Worm (Caenorhabditis elegans) whole organism, mixed stage, embryonic: ENCODE results near the gene srt-33.

Source experiments
- M03D4.4 ChIP-seq: sonication (generic microtip); optimal IDR thresholded peaks from 2 replicates; lab custom pipeline; 2017; ENCODE audit warnings: mild to moderate bottlenecking, missing genetic modification characterization, missing compliant biosample characterization
- bed-3 ChIP-seq: fragments of 200-800 bp; sonication (Bioruptor generic); optimal IDR thresholded peaks from 3 replicates; lab custom pipeline; 2018; ENCODE audit warnings: mild to moderate bottlenecking, missing genetic modification characterization, moderate library complexity, missing compliant biosample characterization
- blmp-1 ChIP-seq: fragments of 150-350 bp; optimal IDR thresholded peaks from 2 replicates; lab custom pipeline; 2014; ENCODE audit warnings: missing biosample characterization, missing genetic modification characterization
- ceh-39 ChIP-seq: fragments of 150-350 bp; optimal IDR thresholded peaks from 2 replicates; lab custom pipeline; 2014; ENCODE audit warnings: missing biosample characterization, missing genetic modification characterization
- ceh-43 ChIP-seq: fragments of 200-800 bp; sonication (Bioruptor generic); optimal IDR thresholded peaks from 2 replicates; lab custom pipeline; 2018; ENCODE audit warnings: mild to moderate bottlenecking, missing genetic modification characterization, moderate library complexity, missing compliant biosample characterization
- ceh-83 ChIP-seq: fragments of 200-800 bp; sonication (Bioruptor generic); optimal IDR thresholded peaks from 2 replicates; lab custom pipeline; 2018; ENCODE audit warnings: mild to moderate bottlenecking, missing genetic modification characterization, missing compliant biosample characterization
- cnd-1 ChIP-seq: fragments of 200-800 bp; sonication (Bioruptor generic); optimal IDR thresholded peaks from 2 replicates; lab custom pipeline; 2018; ENCODE audit warnings: mild to moderate bottlenecking, missing genetic modification characterization, missing compliant biosample characterization
- drap-1 ChIP-seq: fragments of 200-800 bp; sonication (Bioruptor generic); optimal IDR thresholded peaks from 3 replicates; lab custom pipeline; 2018; ENCODE audit warnings: mild to moderate bottlenecking, missing genetic modification characterization, missing compliant biosample characterization
- elt-1 ChIP-seq: sonication (generic microtip); optimal IDR thresholded peaks from 2 replicates; lab custom pipeline; 2017; ENCODE audit warnings: missing genetic modification characterization, mild to moderate bottlenecking, missing compliant biosample characterization, antibody characterized with exemption, moderate library complexity, borderline replicate concordance; ENCODE audit not compliant: insufficient read depth
- elt-3 ChIP-seq: fragments of 150-350 bp; optimal IDR thresholded peaks from 2 replicates; lab custom pipeline; 2014; ENCODE audit warnings: missing biosample characterization, missing genetic modification characterization
- flh-1 ChIP-seq: fragments of 200-800 bp; sonication (Bioruptor generic); optimal IDR thresholded peaks from 2 replicates; lab custom pipeline; 2018; ENCODE audit warnings: mild to moderate bottlenecking, missing genetic modification characterization, moderate library complexity, missing compliant biosample characterization
- ham-2 ChIP-seq: fragments of 200-800 bp; sonication (Bioruptor generic); optimal IDR thresholded peaks from 2 replicates; lab custom pipeline; 2018; ENCODE audit warnings: mild to moderate bottlenecking, missing genetic modification characterization, missing compliant biosample characterization
- hlh-1 ChIP-seq: fragments of 150-350 bp; optimal IDR thresholded peaks from 2 replicates; lab custom pipeline; 2014; ENCODE audit warnings: missing biosample characterization, missing genetic modification reagents, missing genetic modification characterization
- lin-32 ChIP-seq: fragments of 200-800 bp; sonication (Bioruptor generic); optimal IDR thresholded peaks from 2 replicates; lab custom pipeline; 2018; ENCODE audit warnings: mild to moderate bottlenecking, missing genetic modification characterization, missing compliant biosample characterization
- lsy-2 ChIP-seq: fragments of 150-350 bp; optimal IDR thresholded peaks from 2 replicates; lab custom pipeline; 2014; ENCODE audit warnings: missing biosample characterization, missing genetic modification characterization
- mab-5 ChIP-seq: fragments of 150-350 bp; optimal IDR thresholded peaks from 2 replicates; lab custom pipeline; 2014; ENCODE audit warnings: missing biosample characterization, missing genetic modification characterization
- mep-1 ChIP-seq: fragments of 150-350 bp; optimal IDR thresholded peaks from 2 replicates; lab custom pipeline; 2017; ENCODE audit warnings: missing biosample characterization, missing genetic modification reagents, missing genetic modification characterization, inconsistent platforms
- mls-2 ChIP-seq: sonication (generic microtip); optimal IDR thresholded peaks from 2 replicates; lab custom pipeline; 2016; ENCODE audit warnings: mild to moderate bottlenecking, missing genetic modification characterization, moderate library complexity, missing compliant biosample characterization
- nhr-12 ChIP-seq: fragments of 150-350 bp; optimal IDR thresholded peaks from 2 replicates; lab custom pipeline; 2014; ENCODE audit warnings: missing biosample characterization, missing genetic modification characterization
- nhr-2 ChIP-seq: fragments of 150-350 bp; optimal IDR thresholded peaks from 2 replicates; lab custom pipeline; 2014; ENCODE audit warnings: missing biosample characterization, missing genetic modification characterization
- nhr-237 ChIP-seq: fragments of 150-350 bp; optimal IDR thresholded peaks from 2 replicates; lab custom pipeline; 2014; ENCODE audit warnings: missing biosample characterization, missing genetic modification characterization
- nhr-76 ChIP-seq: sonication (generic microtip); optimal IDR thresholded peaks from 2 replicates; lab custom pipeline; 2017; ENCODE audit warnings: missing biosample characterization, missing genetic modification characterization
- pha-4 ChIP-seq: fragments of 150-350 bp; optimal IDR thresholded peaks from 2 replicates; lab custom pipeline; 2018; ENCODE audit warnings: missing biosample characterization, missing genetic modification reagents, missing genetic modification characterization
- snpc-4 ChIP-seq: fragments of 150-350 bp; optimal IDR thresholded peaks from 2 replicates; lab custom pipeline; 2014; ENCODE audit warnings: missing biosample characterization, missing genetic modification characterization
- sptf-1 ChIP-seq: sonication (generic microtip); optimal IDR thresholded peaks from 2 replicates; lab custom pipeline; 2017; ENCODE audit warnings: mild to moderate bottlenecking, missing genetic modification characterization, moderate library complexity, missing compliant biosample characterization
- tbx-8 ChIP-seq: fragments of 200-800 bp; sonication (Bioruptor generic); optimal IDR thresholded peaks from 2 replicates; lab custom pipeline; 2018; ENCODE audit warnings: mild to moderate bottlenecking, missing genetic modification characterization, moderate library complexity, missing compliant biosample characterization
- unc-120 ChIP-seq: sonication (generic microtip); optimal IDR thresholded peaks from 2 replicates; lab custom pipeline; 2017; ENCODE audit warnings: missing genetic modification characterization, missing compliant biosample characterization; ENCODE audit not compliant: poor library complexity, severe bottlenecking
- unc-39 ChIP-seq: fragments of 150-350 bp; optimal IDR thresholded peaks from 2 replicates; lab custom pipeline; 2014; ENCODE audit warnings: missing biosample characterization, missing genetic modification characterization
- unc-62 ChIP-seq: fragments of 150-350 bp; optimal IDR thresholded peaks from 2 replicates; lab custom pipeline; 2014; ENCODE audit warnings: missing biosample characterization, missing genetic modification reagents, missing genetic modification characterization
- zip-8 ChIP-seq: fragments of 150-350 bp; optimal IDR thresholded peaks from 2 replicates; lab custom pipeline; 2014; ENCODE audit warnings: missing biosample characterization, missing genetic modification characterization
- ztf-11 ChIP-seq: fragments of 150-350 bp; optimal IDR thresholded peaks from 2 replicates; lab custom pipeline; 2014; ENCODE audit warnings: missing biosample characterization, missing genetic modification characterization

The srt-33 gene

ce11 chrV:14296499-14296898 is 16.8 kb upstream of the srt-33 start, which contains the start of gene F14D7.3:
F14D7.3 (plus strand) TSS chrV:14296799.
- TF ChIP-seq ham-2 (GFP tag; lab: Kevin White, UChicago) (no peak), ztf-11 (no peak), unc-120 (tag; lab: Kevin White, UChicago) (no peak), unc-39 (tag; lab: Kevin White, UChicago) (no peak), zip-8 (tag; lab: Kevin White, UChicago) (no peak), blmp-1 (no peak), hlh-1 (no peak), nhr-2 (tag; lab: Kevin White, UChicago) (no peak), tbx-8 (GFP tag; lab: Kevin White, UChicago) (no peak), pha-4 (tag; lab: Kevin White, UChicago) (no peak), bed-3 (GFP tag; lab: Kevin White, UChicago) (no peak), mep-1 (tag; lab: Kevin White, UChicago) (no peak), cnd-1 (tag; lab: Kevin White, UChicago) (no peak), mls-2 (tag; lab: Kevin White, UChicago) (no peak), elt-3 (no peak), snpc-4 (tag; lab: Kevin White, UChicago) (no peak), drap-1 (GFP tag; lab: Kevin White, UChicago) (no peak), mab-5 (no peak), nhr-76 (tag; lab: Kevin White, UChicago) (no peak), ceh-43 (GFP tag; lab: Kevin White, UChicago) (no peak)

DNA sequence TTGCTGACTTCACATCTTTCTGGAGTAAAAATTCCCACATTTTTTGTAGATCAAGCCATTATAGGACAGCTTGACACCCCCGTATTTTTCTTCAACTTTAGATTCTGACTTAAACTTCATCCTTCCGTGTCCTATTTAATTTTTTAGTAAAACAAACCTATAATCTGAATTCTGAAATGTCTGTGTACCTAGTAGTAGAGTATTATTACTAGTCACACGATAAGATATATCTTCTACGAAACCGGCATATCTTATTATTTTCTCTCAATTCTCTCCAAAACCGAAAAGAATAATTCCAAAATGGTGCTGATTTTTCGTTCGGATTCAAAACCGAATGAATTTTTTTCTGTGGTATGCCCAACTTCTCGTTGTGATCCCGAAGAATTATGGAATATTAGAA is 14.7 kb upstream of the srt-33 start, which contains the start of gene F14D7.9:
Gene F14D7.9, plus strand, starts transcription at position 301 of the 400 bp plus-strand sequence.
- TF ChIP-seq lin-32 (GFP tag; lab: Kevin White, UChicago) (no peak), pha-4 (tag; lab: Kevin White, UChicago) (no peak), flh-1 (GFP tag; lab: Kevin White, UChicago) (no peak), mls-2 (tag; lab: Kevin White, UChicago) (no peak), cnd-1 (tag; lab: Kevin White, UChicago) (no peak), mab-5 (no peak), lsy-2 (tag; lab: Kevin White, UChicago) (no peak), drap-1 (GFP tag; lab: Kevin White, UChicago) (no peak)

DNA sequence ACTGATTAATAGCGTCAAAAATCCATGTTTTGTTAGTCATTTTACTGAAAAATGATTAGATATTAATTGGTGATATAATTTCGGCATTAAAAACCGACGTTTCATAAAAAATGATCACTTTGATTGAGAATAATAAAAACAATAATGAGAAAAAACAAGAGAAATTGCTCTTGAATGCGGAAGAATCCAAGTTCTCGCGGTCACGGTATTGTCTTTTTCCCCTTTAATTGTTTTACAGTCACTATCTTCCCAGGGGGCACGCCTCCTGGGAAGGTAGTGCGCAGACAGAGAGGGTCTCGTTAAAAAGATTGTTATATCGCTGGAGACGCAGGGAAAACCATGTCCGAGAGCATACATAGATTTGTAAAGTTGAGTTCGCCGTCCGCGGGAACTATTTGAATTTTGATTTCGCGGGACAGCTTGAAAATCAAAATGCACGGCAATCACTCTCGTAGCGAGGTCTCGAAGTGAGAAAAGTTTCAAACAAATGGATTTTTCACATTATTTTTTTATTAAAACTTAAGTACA is 14.1 kb upstream of the srt-33 start, which contains the start of gene F14D7.2:
Gene F14D7.2, minus strand, starts transcription at position 51 of the 528 bp plus-strand sequence.
- TF ChIP-seq ceh-83 (GFP tag; lab: Kevin White, UChicago) (no peak), unc-120 (tag; lab: Kevin White, UChicago) (no peak), nhr-76 (tag; lab: Kevin White, UChicago) (no peak), M03D4.4 (no peak), ceh-39 (no peak), elt-1 (tag; lab: Kevin White, UChicago) (no peak), nhr-237 (tag; lab: Kevin White, UChicago) (no peak), drap-1 (GFP tag; lab: Kevin White, UChicago) (no peak), zip-8 (tag; lab: Kevin White, UChicago) (no peak), unc-62 (GFP tag; lab: Kevin White, UChicago) (no peak), lsy-2 (tag; lab: Kevin White, UChicago) (no peak), nhr-2 (tag; lab: Kevin White, UChicago) (no peak), lin-32 (GFP tag; lab: Kevin White, UChicago) (no peak)

DNA sequence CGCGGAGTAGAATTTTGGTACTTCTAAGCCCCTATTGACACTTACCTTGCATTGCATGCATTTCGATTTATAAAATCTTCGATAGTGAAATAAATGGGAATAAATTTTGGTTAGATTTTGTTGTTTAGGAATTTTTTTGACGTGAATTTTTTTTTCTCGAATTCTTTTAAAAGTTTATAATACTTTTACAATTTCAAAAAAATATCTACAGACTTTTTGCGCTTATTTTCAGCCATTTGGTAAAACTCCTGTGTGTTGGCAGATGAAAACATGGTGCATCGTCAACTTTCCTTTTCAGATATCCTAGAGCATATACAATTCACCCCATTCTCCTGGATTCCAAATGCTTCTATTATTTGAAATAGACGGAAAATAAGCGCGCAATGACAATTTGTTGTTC is 11.0 kb upstream of the srt-33 start, which contains the start of gene F14D7.18:
Gene F14D7.18, minus strand, starts transcription at position 101 of the 400 bp plus-strand sequence.
- no peak for TF ChIP-seq ceh-43 (GFP tag; lab: Kevin White, UChicago)
- TF ChIP-seq nhr-12 (tag; lab: Kevin White, UChicago), result no peak
- no peak for TF ChIP-seq ceh-39
- TF ChIP-seq ztf-11, result no peak

ce11 chrV:14289363-14289762 is 9.7 kb upstream of the srt-33 start, which contains the start of gene F14D7.1:
F14D7.1 (minus strand) TSS chrV:14289463.
- TF ChIP-seq bed-3 (GFP tag; lab: Kevin White, UChicago), result no peak
- TF ChIP-seq flh-1 (GFP tag; lab: Kevin White, UChicago), result no peak
- no peak for TF ChIP-seq hlh-1
- no peak for TF ChIP-seq lin-32 (GFP tag; lab: Kevin White, UChicago)
- TF ChIP-seq nhr-2 (tag; lab: Kevin White, UChicago), result no peak
- TF ChIP-seq snpc-4 (tag; lab: Kevin White, UChicago), result no peak
- TF ChIP-seq M03D4.4, result no peak
- no peak for TF ChIP-seq elt-1 (tag; lab: Kevin White, UChicago)
- no peak for TF ChIP-seq sptf-1 (tag; lab: Kevin White, UChicago)
- no peak for TF ChIP-seq pha-4 (tag; lab: Kevin White, UChicago)
- TF ChIP-seq, all 35 proteins: peak for 0
